Fruit fly (Drosophila melanogaster): ENCODE results near the gene AP-1gamma.
"Not testable (repeated sequence)": the region's sequence is repeated elsewhere in the genome, so short reads cannot be mapped to it uniquely, and the experiment has no call there.

Gene AP-1gamma

DNA sequence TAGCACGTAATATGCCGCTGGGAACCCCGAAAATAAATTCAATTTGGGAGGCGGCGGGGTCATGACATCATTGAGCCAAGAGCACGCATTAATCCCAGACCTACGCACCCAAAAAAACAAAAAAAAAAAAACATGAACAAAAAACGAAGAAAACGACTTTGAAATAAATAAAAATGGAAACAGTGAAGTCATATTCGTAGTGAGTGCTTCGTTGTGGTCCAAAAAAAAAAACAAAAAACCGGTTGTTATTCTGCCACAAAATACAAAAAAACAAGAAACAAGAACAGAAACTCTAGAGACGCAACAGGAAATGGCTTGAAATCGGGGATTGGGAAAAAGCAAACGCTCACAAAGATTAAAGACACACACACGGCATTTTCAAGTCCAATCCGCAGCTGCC is 30.9 kb upstream of the AP-1gamma start:
- TF ChIP-seq EcR (GFP tag; optimal IDR thresholded peaks at IDR 0.05) (no peak), CG8478 (optimal IDR thresholded peaks at IDR 0.05) (no peak), Dll (optimal IDR thresholded peaks at IDR 0.05) (no peak), psq (optimal IDR thresholded peaks at IDR 0.05) (no peak), pan (optimal IDR thresholded peaks at IDR 0.05) (no peak), usp (GFP tag; optimal IDR thresholded peaks at IDR 0.05) (no peak)

DNA sequence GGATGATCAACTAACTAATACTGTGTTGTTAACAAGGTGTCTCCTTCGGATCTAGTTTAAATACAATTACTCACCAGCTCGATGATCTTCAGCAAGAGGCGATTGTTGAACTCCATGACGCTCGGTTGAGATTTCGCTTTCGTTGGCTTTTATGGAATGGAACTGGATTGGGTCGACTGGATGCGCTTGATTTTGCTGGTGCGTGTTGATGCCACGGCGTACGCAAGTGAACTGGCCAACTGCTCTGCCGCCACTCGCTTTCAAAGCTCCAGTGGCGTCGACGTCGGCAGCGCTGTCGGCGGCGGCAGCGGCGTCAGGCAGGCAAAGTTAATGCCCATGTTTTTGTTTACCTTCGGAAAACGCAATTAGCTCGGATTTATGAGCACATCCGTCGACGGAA is 30.2 kb upstream of the AP-1gamma start, which contains the start of gene CG44325:
Gene CG44325, minus strand, starts transcription at position 237 of the 400 bp plus-strand sequence.
- TF ChIP-seq EcR (GFP tag; optimal IDR thresholded peaks at IDR 0.05) (no peak), CG8478 (optimal IDR thresholded peaks at IDR 0.05) (no peak), Dll (optimal IDR thresholded peaks at IDR 0.05) (no peak), psq (optimal IDR thresholded peaks at IDR 0.05) (no peak), usp (GFP tag; optimal IDR thresholded peaks at IDR 0.05) (no peak), pan (optimal IDR thresholded peaks at IDR 0.05) (no peak)

DNA sequence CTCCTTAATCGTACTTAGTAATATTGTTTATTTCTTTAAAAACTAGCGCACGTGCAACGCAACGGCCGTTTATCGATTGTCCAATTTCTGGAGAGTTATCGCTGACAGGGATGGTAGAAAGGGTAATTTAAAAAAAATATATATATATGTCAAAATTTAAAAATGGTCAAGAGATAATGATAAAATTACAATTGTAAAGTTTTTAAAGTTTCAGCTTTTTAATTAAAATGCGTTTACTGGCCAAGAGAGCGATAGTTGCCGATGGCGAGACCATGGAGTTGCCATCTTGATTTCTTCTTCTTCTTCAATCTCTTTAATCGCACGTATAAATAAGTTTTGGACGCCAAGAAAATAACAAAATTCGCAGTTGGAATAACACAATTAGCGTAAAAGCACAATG is 27.5 kb upstream of the AP-1gamma start, which contains the start of the genes CG7246 and HP1b:
Gene CG7246, minus strand, starts transcription at position 96 of the 400 bp plus-strand sequence.
Gene HP1b, plus strand, starts transcription at position 102 of the 400 bp plus-strand sequence.
- TF ChIP-seq pan (optimal IDR thresholded peaks at IDR 0.05) (no peak), CG8478 (optimal IDR thresholded peaks at IDR 0.05) (no peak), EcR (GFP tag; optimal IDR thresholded peaks at IDR 0.05) (no peak), Dll (optimal IDR thresholded peaks at IDR 0.05) (no peak), usp (GFP tag; optimal IDR thresholded peaks at IDR 0.05) (no peak), psq (optimal IDR thresholded peaks at IDR 0.05) (no peak)

DNA sequence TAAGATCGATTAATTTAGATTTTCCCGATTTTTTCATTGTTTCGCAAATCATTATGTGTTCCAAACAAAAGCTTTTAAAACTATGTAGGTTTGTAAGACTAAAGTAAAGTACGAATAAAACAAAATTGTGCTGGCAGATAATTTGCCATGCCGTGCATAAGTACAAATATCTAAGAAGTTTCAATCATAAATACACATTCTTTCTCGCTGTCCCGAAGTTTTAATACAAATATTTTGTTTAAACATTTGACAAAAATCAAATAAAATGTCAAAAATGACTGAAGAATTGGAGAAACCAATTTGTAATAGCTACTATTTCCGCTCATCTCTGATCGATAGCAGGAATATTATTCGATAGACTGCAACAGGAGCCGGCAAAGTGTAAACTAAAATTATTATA is 25.9 kb upstream of the AP-1gamma start, which contains the start of gene APC4:
Gene APC4, plus strand, starts transcription at position 332 of the 400 bp plus-strand sequence.
- TF ChIP-seq psq (optimal IDR thresholded peaks at IDR 0.05) (no peak), CG8478 (optimal IDR thresholded peaks at IDR 0.05) (no peak), EcR (GFP tag; optimal IDR thresholded peaks at IDR 0.05) (no peak), Dll (optimal IDR thresholded peaks at IDR 0.05) (no peak), usp (GFP tag; optimal IDR thresholded peaks at IDR 0.05) (no peak), pan (optimal IDR thresholded peaks at IDR 0.05) (no peak)

DNA sequence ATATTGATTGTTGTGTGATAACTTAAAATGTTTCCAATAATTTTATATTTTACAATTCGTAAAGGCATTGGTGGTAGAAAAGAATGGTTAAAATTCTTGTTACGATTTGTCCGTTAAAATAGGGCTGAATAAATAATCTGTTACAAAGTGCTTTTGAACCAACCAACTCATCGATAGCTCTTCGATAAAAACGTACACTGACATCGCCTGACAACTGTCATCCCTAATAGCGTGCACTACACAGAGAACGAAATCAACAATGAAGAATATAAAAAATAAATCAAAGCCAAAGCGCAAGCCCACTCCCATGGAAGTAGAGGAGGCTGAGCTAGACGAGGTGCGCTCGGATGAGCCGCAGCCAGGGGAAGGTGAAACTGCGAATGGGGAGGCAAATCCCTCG is 22.8 kb upstream of the AP-1gamma start, which contains the start of gene CG32708:
Gene CG32708, plus strand, starts transcription at position 207 of the 400 bp plus-strand sequence.
- TF ChIP-seq psq (optimal IDR thresholded peaks at IDR 0.05) (no peak), Dll (optimal IDR thresholded peaks at IDR 0.05) (no peak), pan (optimal IDR thresholded peaks at IDR 0.05) (no peak), CG8478 (optimal IDR thresholded peaks at IDR 0.05) (no peak), EcR (GFP tag; optimal IDR thresholded peaks at IDR 0.05) (no peak), usp (GFP tag; optimal IDR thresholded peaks at IDR 0.05) (no peak)

DNA sequence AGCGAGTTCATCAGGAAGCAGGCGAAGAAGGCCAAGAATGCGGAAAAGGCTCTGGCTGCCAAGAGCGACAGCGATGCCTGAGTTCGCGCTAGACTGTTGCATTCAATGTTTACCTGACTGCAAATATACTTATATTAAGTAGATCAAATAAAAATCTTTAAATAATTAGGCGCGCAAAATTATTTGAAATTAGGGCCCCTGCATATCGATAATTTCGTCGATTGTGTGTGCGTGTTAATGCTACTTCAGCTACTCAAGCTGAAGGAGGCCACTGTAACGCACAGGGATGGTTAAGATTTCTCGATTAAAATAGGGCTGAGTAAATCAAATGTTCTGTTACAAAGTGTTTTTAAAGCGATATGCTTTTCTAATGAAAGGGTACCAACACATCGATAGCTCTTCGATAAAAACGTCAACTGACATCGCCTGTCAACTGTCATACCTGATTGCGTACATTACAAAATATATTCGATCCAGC is 21.8 kb upstream of the AP-1gamma start, which contains the start of gene CG32706:
Gene CG32706, plus strand, starts transcription at position 428 of the 478 bp plus-strand sequence.
- TF ChIP-seq usp (GFP tag; optimal IDR thresholded peaks at IDR 0.05); CG8478 (optimal IDR thresholded peaks at IDR 0.05); EcR (GFP tag; optimal IDR thresholded peaks at IDR 0.05): not testable (repeated sequence)

DNA sequence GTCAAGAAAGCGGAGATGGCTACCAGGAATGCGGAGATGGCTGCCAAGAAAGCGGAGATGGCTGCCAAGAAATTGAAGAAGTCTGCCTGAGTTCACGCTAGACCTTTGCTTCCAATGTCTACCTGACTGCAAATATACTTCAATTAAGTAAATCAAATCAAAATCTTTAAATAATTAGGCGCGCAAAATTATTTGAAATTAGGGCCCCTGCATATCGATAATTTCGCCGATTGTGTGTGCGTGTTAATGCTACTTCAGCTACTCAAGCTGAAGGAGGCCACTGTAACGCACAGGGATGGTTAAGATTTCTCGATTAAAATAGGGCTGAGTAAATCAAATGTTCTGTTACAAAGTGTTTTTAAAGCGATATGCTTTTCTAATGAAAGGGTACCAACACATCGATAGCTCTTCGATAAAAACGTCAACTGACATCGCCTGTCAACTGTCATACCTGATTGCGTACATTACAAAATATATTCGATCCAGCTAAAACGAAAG is 20.5 kb upstream of the AP-1gamma start, which contains the start of gene CG6999:
Gene CG6999, plus strand, starts transcription at position 448 of the 498 bp plus-strand sequence.
- TF ChIP-seq CG8478 (optimal IDR thresholded peaks at IDR 0.05); usp (GFP tag; optimal IDR thresholded peaks at IDR 0.05); Dll (optimal IDR thresholded peaks at IDR 0.05): not testable (repeated sequence)

DNA sequence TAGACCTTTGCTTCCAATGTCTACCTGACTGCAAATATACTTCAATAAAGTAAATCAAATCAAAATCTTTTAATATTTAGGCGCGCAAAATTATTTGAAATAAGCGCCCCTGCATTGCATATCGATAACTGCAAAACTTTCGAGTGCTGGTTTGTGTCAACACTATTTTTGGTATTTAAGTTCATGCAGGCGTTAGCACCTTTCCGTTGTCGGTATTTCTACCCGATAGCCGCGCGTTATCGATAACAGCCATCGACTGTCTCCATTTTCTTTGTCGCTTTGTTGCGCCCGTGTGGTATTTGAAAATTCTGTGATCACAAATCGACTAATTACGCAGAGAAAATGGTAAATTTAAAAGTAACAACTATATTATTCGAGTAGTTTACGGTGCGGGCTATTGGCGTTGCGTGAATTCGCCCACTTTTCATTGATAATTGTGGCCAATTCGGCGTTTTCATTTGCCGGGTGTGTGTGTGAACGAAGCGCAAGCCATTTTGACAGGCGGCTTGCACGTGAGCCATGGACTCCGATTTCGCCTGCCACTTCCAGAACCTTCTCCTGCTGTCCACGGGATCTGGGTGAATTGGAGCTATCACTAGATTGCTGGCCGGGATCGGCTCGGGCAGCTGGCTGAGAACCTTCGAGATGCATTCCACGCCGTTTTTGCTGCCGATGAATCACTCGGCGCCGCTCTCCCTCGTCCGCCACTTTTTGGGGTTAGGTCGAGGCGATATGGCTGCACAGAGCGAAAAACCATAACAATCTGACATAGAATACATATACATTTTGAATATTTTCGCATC is 19.0 kb upstream of the AP-1gamma start, which contains the start of gene CCT2:
Gene CCT2, plus strand, starts transcription at position 260 of the 803 bp plus-strand sequence.
- TF ChIP-seq psq (optimal IDR thresholded peaks at IDR 0.05) = no peak

DNA sequence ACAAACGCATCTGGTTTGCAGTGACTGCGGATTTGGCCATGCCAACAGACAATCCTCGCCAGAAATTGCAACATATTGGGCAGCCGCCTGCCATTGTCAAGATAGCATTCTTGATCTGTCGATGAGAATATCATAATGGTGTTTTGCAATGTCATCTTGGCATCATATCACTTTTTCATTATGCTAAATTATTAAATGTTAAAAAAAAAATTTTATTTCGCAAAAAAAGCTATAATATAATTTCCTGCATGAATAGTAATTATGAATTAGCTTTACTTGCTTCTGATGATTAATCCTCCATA is 18.5 kb upstream of the AP-1gamma start:
- TF ChIP-seq CG8478 (optimal IDR thresholded peaks at IDR 0.05) (no peak), pan (optimal IDR thresholded peaks at IDR 0.05) (no peak), Dll (optimal IDR thresholded peaks at IDR 0.05) (no peak), usp (GFP tag; optimal IDR thresholded peaks at IDR 0.05) (no peak), EcR (GFP tag; optimal IDR thresholded peaks at IDR 0.05) (no peak), psq (optimal IDR thresholded peaks at IDR 0.05) (no peak)

DNA sequence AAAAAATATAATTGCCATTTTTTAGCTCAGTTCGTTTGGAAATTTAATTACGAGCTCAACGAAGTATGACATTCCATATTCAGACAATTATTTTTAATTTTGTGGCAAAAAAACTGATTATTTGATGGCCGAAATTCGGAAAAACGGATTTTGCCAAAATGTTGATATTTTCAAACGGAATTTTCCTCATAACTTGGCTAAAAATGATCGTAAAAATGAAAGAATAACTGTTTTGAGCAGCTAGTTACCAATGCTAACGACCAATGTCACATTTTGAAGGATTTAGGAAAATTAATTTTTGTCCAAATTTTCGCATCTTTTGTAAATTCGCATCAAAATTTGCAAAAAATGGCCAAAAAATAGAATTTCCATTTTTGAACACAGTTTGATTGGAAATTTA is 15.4 kb upstream of the AP-1gamma start:
- TF ChIP-seq EcR (GFP tag; optimal IDR thresholded peaks at IDR 0.05) (no peak), CG8478 (optimal IDR thresholded peaks at IDR 0.05) (no peak), usp (GFP tag; optimal IDR thresholded peaks at IDR 0.05) (no peak), Dll (optimal IDR thresholded peaks at IDR 0.05) (no peak), pan (optimal IDR thresholded peaks at IDR 0.05) (no peak), psq (optimal IDR thresholded peaks at IDR 0.05) (no peak)

DNA sequence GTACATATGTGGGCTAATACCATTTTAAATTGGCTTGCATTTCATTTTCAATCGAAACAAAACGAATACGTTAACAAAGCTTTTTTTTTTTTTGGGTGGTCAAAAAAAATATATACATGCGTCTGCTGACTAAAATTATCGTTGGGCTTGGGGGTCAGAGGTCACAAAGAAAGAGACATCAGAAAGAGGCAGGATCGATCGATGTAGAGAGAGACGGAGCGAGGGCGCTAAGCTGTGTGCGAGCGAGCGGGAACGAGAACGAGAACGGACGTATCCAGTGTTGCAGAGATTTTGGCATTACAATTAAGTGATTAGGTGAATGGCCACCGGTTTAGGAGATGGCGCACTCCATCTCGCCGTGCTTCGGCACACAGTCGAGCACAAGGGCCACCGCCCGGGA is 14.6 kb upstream of the AP-1gamma start:
- TF ChIP-seq Dll (optimal IDR thresholded peaks at IDR 0.05) (no peak), EcR (GFP tag; optimal IDR thresholded peaks at IDR 0.05) (no peak), usp (GFP tag; optimal IDR thresholded peaks at IDR 0.05) (no peak), CG8478 (optimal IDR thresholded peaks at IDR 0.05) (no peak), pan (optimal IDR thresholded peaks at IDR 0.05) (no peak), psq (optimal IDR thresholded peaks at IDR 0.05) (no peak)

DNA sequence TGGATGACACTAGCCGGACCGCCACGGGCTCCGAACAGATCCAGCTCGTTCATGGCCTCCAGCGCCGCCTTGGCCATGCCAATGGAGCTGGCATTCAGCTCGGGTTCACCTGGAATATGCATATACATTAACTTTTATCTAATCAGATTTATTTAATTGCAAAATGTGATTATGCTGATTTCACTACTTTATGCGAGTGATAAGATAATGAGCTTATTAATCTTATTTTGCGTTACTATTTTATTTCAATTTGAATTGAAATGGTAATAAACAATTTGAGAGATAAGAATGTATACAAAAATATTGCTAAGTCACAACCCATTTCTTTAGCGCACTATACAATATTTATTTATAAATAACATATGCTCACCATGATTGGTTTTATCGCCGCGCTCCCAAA is 6.4 kb upstream of the AP-1gamma start:
- no peak for TF ChIP-seq Dll (optimal IDR thresholded peaks at IDR 0.05)
- TF ChIP-seq EcR (GFP tag; optimal IDR thresholded peaks at IDR 0.05) = no peak
- no peak for TF ChIP-seq usp (GFP tag; optimal IDR thresholded peaks at IDR 0.05)
- no peak for TF ChIP-seq pan (optimal IDR thresholded peaks at IDR 0.05)
- TF ChIP-seq CG8478 (optimal IDR thresholded peaks at IDR 0.05) = no peak
- TF ChIP-seq psq (optimal IDR thresholded peaks at IDR 0.05) = no peak

Data from whole organism.